Worm (Caenorhabditis elegans) whole organism, late embryonic: ENCODE data around the gene fipr-29.

Experiments
- F13H6.1 ChIP-seq: sonication (generic microtip); optimal IDR thresholded peaks from 2 replicates; lab custom pipeline; 2016; ENCODE audit warnings: missing genetic modification characterization, missing compliant biosample characterization
- K02D7.2 ChIP-seq: sonication (generic microtip); optimal IDR thresholded peaks from 2 replicates; lab custom pipeline; 2017; ENCODE audit warnings: mild to moderate bottlenecking, missing genetic modification characterization, missing compliant biosample characterization
- T23F11.4 ChIP-seq: fragments of 200-800 bp; sonication (Bioruptor generic); optimal IDR thresholded peaks from 2 replicates; lab custom pipeline; 2018; ENCODE audit warnings: mild to moderate bottlenecking, missing genetic modification characterization, missing compliant biosample characterization
- ahr-1 ChIP-seq: sonication (generic microtip); optimal IDR thresholded peaks from 2 replicates; lab custom pipeline; 2016; ENCODE audit warnings: missing genetic modification characterization, missing compliant biosample characterization
- ceh-19 ChIP-seq: fragments of 200-800 bp; sonication (Bioruptor generic); optimal IDR thresholded peaks from 2 replicates; lab custom pipeline; 2018; ENCODE audit warnings: mild to moderate bottlenecking, missing genetic modification characterization, missing compliant biosample characterization
- ceh-2 ChIP-seq: sonication (generic microtip); optimal IDR thresholded peaks from 2 replicates; lab custom pipeline; 2016; ENCODE audit warnings: missing genotype, missing genetic modification characterization, missing compliant biosample characterization
- ceh-30 ChIP-seq: fragments of 150-350 bp; optimal IDR thresholded peaks from 2 replicates; lab custom pipeline; 2014; ENCODE audit warnings: missing biosample characterization, missing genetic modification characterization
- ceh-48 ChIP-seq: sonication (generic microtip); optimal IDR thresholded peaks from 2 replicates; lab custom pipeline; 2016; ENCODE audit warnings: missing genetic modification characterization, inconsistent platforms, missing compliant biosample characterization
- ceh-6 ChIP-seq: fragments of 200-800 bp; sonication (Bioruptor generic); optimal IDR thresholded peaks from 2 replicates; lab custom pipeline; 2018; ENCODE audit warnings: mild to moderate bottlenecking, missing genetic modification characterization, missing compliant biosample characterization
- ceh-9 ChIP-seq: sonication (generic microtip); optimal IDR thresholded peaks from 2 replicates; lab custom pipeline; 2016; ENCODE audit warnings: mild to moderate bottlenecking, missing genetic modification characterization, inconsistent platforms, missing compliant biosample characterization
- che-1 ChIP-seq: sonication (generic microtip); optimal IDR thresholded peaks from 2 replicates; lab custom pipeline; 2016; ENCODE audit warnings: mild to moderate bottlenecking, missing genetic modification characterization, missing compliant biosample characterization
- dmd-4 ChIP-seq: sonication (generic microtip); optimal IDR thresholded peaks from 2 replicates; lab custom pipeline; 2016; ENCODE audit warnings: borderline replicate concordance, missing genetic modification characterization, missing compliant biosample characterization
- dve-1 ChIP-seq: sonication (generic microtip); optimal IDR thresholded peaks from 2 replicates; lab custom pipeline; 2017; ENCODE audit warnings: antibody characterized with exemption, mild to moderate bottlenecking, missing genetic modification characterization, missing compliant biosample characterization
- elt-2 ChIP-seq: sonication (generic microtip); optimal IDR thresholded peaks from 2 replicates; lab custom pipeline; 2016; ENCODE audit warnings: missing genetic modification reagents, missing genetic modification characterization, missing compliant biosample characterization
- elt-4 ChIP-seq: sonication (generic microtip); optimal IDR thresholded peaks from 2 replicates; lab custom pipeline; 2016; ENCODE audit warnings: missing genetic modification characterization, missing compliant biosample characterization
- ets-4 ChIP-seq: sonication (generic microtip); optimal IDR thresholded peaks from 2 replicates; lab custom pipeline; 2016; ENCODE audit warnings: missing genetic modification characterization, missing compliant biosample characterization
- gmeb-2 ChIP-seq: sonication (generic microtip); optimal IDR thresholded peaks from 2 replicates; lab custom pipeline; 2016; ENCODE audit warnings: missing genetic modification characterization, inconsistent platforms, missing compliant biosample characterization
- hlh-30 ChIP-seq: sonication (generic microtip); optimal IDR thresholded peaks from 2 replicates; lab custom pipeline; 2017; ENCODE audit warnings: antibody characterized with exemption, missing genetic modification characterization, missing compliant biosample characterization; ENCODE audit not compliant: insufficient read depth
- hlh-8 ChIP-seq: sonication (generic microtip); optimal IDR thresholded peaks from 2 replicates; lab custom pipeline; 2016; ENCODE audit warnings: missing genotype, missing genetic modification characterization, missing compliant biosample characterization
- lim-6 ChIP-seq: sonication (generic microtip); optimal IDR thresholded peaks from 2 replicates; lab custom pipeline; 2016; ENCODE audit warnings: missing genetic modification characterization, missing compliant biosample characterization
- lin-11 ChIP-seq: fragments of 200-800 bp; sonication (Bioruptor generic); optimal IDR thresholded peaks from 2 replicates; lab custom pipeline; 2018; ENCODE audit warnings: mild to moderate bottlenecking, missing genetic modification characterization, missing compliant biosample characterization
- madf-2 ChIP-seq: sonication (generic microtip); optimal IDR thresholded peaks from 2 replicates; lab custom pipeline; 2017; ENCODE audit warnings: missing genetic modification characterization, missing compliant biosample characterization
- nhr-11 ChIP-seq: fragments of 150-350 bp; optimal IDR thresholded peaks from 2 replicates; lab custom pipeline; 2014; ENCODE audit warnings: missing biosample characterization, missing genetic modification characterization
- nhr-232 ChIP-seq: sonication (generic microtip); optimal IDR thresholded peaks from 2 replicates; lab custom pipeline; 2016; ENCODE audit warnings: missing genetic modification characterization, missing compliant biosample characterization
- odd-2 ChIP-seq: sonication (generic microtip); optimal IDR thresholded peaks from 2 replicates; lab custom pipeline; 2017; ENCODE audit warnings: antibody characterized with exemption, mild to moderate bottlenecking, missing genetic modification characterization, missing compliant biosample characterization
- pat-9 ChIP-seq: fragments of 200-800 bp; sonication (Bioruptor generic); optimal IDR thresholded peaks from 2 replicates; lab custom pipeline; 2018; ENCODE audit warnings: mild to moderate bottlenecking, missing genetic modification characterization, moderate library complexity, missing compliant biosample characterization
- pax-1 ChIP-seq: fragments of 150-350 bp; optimal IDR thresholded peaks from 2 replicates; lab custom pipeline; 2014; ENCODE audit warnings: missing biosample characterization, missing genetic modification characterization
- pha-2 ChIP-seq: sonication (generic microtip); optimal IDR thresholded peaks from 2 replicates; lab custom pipeline; 2017; ENCODE audit warnings: mild to moderate bottlenecking, missing genetic modification characterization, missing compliant biosample characterization
- pqm-1 ChIP-seq: sonication (generic microtip); optimal IDR thresholded peaks from 2 replicates; lab custom pipeline; 2016; ENCODE audit warnings: missing genetic modification characterization, missing compliant biosample characterization
- pros-1 ChIP-seq: fragments of 150-350 bp; optimal IDR thresholded peaks from 2 replicates; lab custom pipeline; 2014; ENCODE audit warnings: missing biosample characterization, missing genetic modification reagents, missing genetic modification characterization
- rnt-1 ChIP-seq: sonication (generic microtip); optimal IDR thresholded peaks from 2 replicates; lab custom pipeline; 2016; ENCODE audit warnings: missing genetic modification characterization, missing compliant biosample characterization
- tbx-7 ChIP-seq: sonication (generic microtip); optimal IDR thresholded peaks from 2 replicates; lab custom pipeline; 2016; ENCODE audit warnings: missing genotype, missing genetic modification characterization, missing compliant biosample characterization
- unc-3 ChIP-seq, 2 experiments: fragments of 200-800 bp in 1 of 2; sonication (Bioruptor generic) in 1 of 2; sonication (generic microtip) in 1 of 2; conservative IDR thresholded peaks in 1 of 2; optimal IDR thresholded peaks in 1 of 2; 2 replicates each; pipeline versions ENCODE4 v1.3.6 to Lab custom; 2016 to 2022; ENCODE audit warnings: missing compliant biosample characterization in 2 of 2, missing genetic modification characterization in 2 of 2, missing genetic modification reagents in 1 of 2
- unc-42 ChIP-seq: sonication (generic microtip); optimal IDR thresholded peaks from 2 replicates; lab custom pipeline; 2016; ENCODE audit warnings: missing genotype, missing genetic modification characterization, missing compliant biosample characterization
- unc-55 ChIP-seq: sonication (generic microtip); optimal IDR thresholded peaks from 2 replicates; lab custom pipeline; 2017; ENCODE audit warnings: missing biosample characterization, missing genetic modification reagents, missing genetic modification characterization
- unc-86 ChIP-seq: sonication (generic microtip); optimal IDR thresholded peaks from 2 replicates; lab custom pipeline; 2016; ENCODE audit warnings: missing genetic modification characterization, missing compliant biosample characterization

fipr-29 gene

DNA sequence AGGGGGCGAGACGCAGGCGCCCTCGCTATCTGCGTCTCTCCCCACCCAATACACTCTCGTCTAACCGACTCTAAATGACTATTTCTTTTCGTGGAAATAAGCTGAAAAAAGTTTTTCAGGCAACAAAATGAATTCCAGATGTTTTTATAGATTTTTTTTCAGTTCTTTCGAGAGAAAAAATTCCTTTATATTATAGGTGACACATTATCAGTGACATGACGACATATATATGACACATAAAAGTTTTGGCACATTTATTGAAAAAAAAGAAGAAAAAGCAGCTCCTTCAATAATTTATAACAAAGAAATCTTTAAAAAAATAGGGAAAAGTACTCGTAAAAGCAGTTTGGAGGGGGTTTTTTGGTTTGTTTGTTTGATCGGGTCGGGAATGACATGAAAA, at the start of gene fipr-29:
Gene fipr-29 (minus strand): TSS at position 101 of the 400 bp plus-strand sequence.
- no peak for TF ChIP-seq ceh-30 (tag; lab: Kevin White, UChicago)
- TF ChIP-seq pha-2 (tag; lab: Kevin White, UChicago) = no peak
- no peak for TF ChIP-seq madf-2 (tag; lab: Kevin White, UChicago)
- TF ChIP-seq che-1 (tag; lab: Kevin White, UChicago) = no peak
- TF ChIP-seq ets-4 = no peak
- TF ChIP-seq dmd-4 (tag; lab: Kevin White, UChicago) = no peak
- no peak for TF ChIP-seq ceh-9
- TF ChIP-seq K02D7.2 (tag; lab: Kevin White, UChicago) = no peak

DNA sequence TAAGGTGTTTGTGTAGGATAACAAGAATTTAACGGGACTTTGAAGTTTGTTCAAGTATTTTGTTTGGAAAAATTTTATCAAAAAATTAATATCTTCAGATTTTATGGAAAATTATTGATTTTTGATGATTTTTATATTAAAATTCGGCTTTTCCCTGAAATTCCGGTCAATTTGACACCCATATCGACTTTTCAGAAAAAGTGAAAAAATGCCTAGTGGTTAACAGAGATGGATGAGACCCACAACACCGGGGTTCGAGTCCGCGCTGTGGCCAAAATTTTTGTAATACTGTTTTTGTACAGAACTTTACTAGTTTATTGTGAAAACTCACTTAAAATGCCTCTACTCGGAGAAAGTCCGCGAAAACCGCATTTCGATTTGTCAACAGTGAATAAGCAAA, 49.4 kb upstream of the fipr-29 start:
- no peak for TF ChIP-seq pat-9
- no peak for TF ChIP-seq ceh-48 (tag; lab: Kevin White, UChicago)
- TF ChIP-seq unc-3 (GFP tag; conservative IDR thresholded peaks at IDR 0.05; lab: Robert Waterston, UW) = no peak
- TF ChIP-seq unc-3 (tag; optimal IDR thresholded peaks at IDR 0.05; lab: Kevin White, UChicago) = no peak
- TF ChIP-seq elt-2 = no peak
- no peak for TF ChIP-seq ceh-6 (GFP tag; lab: Kevin White, UChicago)
- TF ChIP-seq ceh-2 (tag; lab: Kevin White, UChicago) = no peak
- no peak for TF ChIP-seq F13H6.1
- no peak for TF ChIP-seq ceh-19 (GFP tag; lab: Kevin White, UChicago)
- TF ChIP-seq unc-42 (tag; lab: Kevin White, UChicago) = no peak
- no peak for TF ChIP-seq rnt-1 (tag; lab: Kevin White, UChicago)
- TF ChIP-seq lim-6 (tag; lab: Kevin White, UChicago) = no peak
- TF ChIP-seq odd-2 (tag; lab: Kevin White, UChicago) = no peak
- no peak for TF ChIP-seq elt-4 (tag; lab: Kevin White, UChicago)
- TF ChIP-seq pha-2 (tag; lab: Kevin White, UChicago) = no peak

DNA sequence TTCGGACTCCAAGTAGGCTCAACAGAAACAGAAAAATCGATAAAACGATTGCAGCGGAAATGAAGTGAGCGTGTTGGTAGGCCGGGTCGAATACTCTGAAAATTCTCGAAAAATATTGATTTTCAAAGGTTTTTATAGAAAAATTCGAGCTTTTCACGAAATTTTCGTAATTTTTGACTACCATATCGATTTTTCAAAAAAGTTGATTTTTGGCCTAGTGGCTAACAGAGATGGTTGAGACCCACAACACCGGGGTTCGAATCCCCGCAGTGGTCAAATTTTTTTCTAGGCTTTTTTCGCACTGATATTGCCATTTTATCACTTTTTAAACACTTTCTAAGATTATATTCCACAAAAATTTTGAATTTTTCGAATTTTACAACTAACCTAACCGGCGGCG, 48.6 kb upstream of the fipr-29 start:
- TF ChIP-seq hlh-30 = no peak
- no peak for TF ChIP-seq lin-11 (tag; lab: Kevin White, UChicago)
- no peak for TF ChIP-seq unc-55
- TF ChIP-seq unc-3 (GFP tag; conservative IDR thresholded peaks at IDR 0.05; lab: Robert Waterston, UW) = no peak
- TF ChIP-seq unc-3 (tag; optimal IDR thresholded peaks at IDR 0.05; lab: Kevin White, UChicago) = no peak
- no peak for TF ChIP-seq tbx-7 (tag; lab: Kevin White, UChicago)
- no peak for TF ChIP-seq pat-9
- no peak for TF ChIP-seq ceh-6 (GFP tag; lab: Kevin White, UChicago)
- TF ChIP-seq pqm-1 (tag; lab: Kevin White, UChicago) = no peak

DNA sequence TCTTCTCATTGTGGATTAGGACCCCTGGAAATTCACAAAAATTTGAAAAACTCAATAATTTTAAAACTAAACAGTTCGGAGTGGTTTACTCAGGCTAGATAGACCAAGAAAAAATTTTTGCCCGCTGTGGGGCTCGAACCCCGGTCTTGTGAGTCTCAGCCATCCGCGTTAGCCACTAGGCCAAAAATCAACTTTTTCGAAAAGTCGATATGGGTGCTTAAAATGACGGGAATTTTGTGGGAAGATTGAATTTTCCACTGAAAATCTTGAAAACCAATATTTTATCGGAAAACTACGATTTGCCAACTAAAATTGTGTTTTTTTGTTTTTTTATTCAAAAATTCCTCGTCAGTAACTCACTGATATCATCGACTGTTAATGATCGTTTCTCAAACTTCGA, 47.4 kb upstream of the fipr-29 start:
- TF ChIP-seq ceh-9 (no peak), dve-1 (tag; lab: Kevin White, UChicago) (no peak), nhr-232 (tag; lab: Kevin White, UChicago) (no peak), T23F11.4 (GFP tag; lab: Kevin White, UChicago) (no peak), hlh-8 (tag; lab: Kevin White, UChicago) (no peak), gmeb-2 (tag; lab: Kevin White, UChicago) (no peak), pros-1 (tag; lab: Kevin White, UChicago) (no peak), pqm-1 (tag; lab: Kevin White, UChicago) (no peak), ceh-6 (GFP tag; lab: Kevin White, UChicago) (no peak), unc-86 (tag; lab: Kevin White, UChicago) (no peak), ahr-1 (tag; lab: Kevin White, UChicago) (no peak), dmd-4 (tag; lab: Kevin White, UChicago) (no peak), unc-55 (no peak), pax-1 (tag; lab: Kevin White, UChicago) (no peak), K02D7.2 (tag; lab: Kevin White, UChicago) (no peak), nhr-11 (no peak)
